Worm (Caenorhabditis elegans) whole organism, early embryonic: ENCODE data around the gene C11E4.6.

Source experiments
- B0310.2 ChIP-seq: sonication (generic microtip); optimal IDR thresholded peaks from 2 replicates; lab custom pipeline; 2016; ENCODE audit warnings: mild to moderate bottlenecking, missing genetic modification characterization, missing compliant biosample characterization
- F13C5.2 ChIP-seq: sonication (generic microtip); optimal IDR thresholded peaks from 2 replicates; lab custom pipeline; 2017; ENCODE audit warnings: mild to moderate bottlenecking, missing genetic modification characterization, inconsistent platforms, missing compliant biosample characterization
- ama-1 ChIP-seq: fragments of 150-350 bp; optimal IDR thresholded peaks from 2 replicates; lab custom pipeline; 2014
- ceh-13 ChIP-seq: fragments of 200-800 bp; sonication (Bioruptor generic); optimal IDR thresholded peaks from 2 replicates; lab custom pipeline; 2018; ENCODE audit warnings: mild to moderate bottlenecking, missing genetic modification characterization, missing compliant biosample characterization
- ets-7 ChIP-seq: sonication (generic microtip); optimal IDR thresholded peaks from 2 replicates; lab custom pipeline; 2016; ENCODE audit warnings: missing genotype, missing genetic modification characterization, missing compliant biosample characterization
- flt-1 ChIP-seq: fragments of 200-800 bp; sonication (Bioruptor generic); IDR thresholded peaks from 2 replicates; pipeline ENCODE4 v1.3.6; 2022; ENCODE audit warnings: missing genetic modification characterization, missing compliant biosample characterization
- hmbx-1 ChIP-seq: sonication (generic microtip); optimal IDR thresholded peaks from 2 replicates; lab custom pipeline; 2016; ENCODE audit warnings: mild to moderate bottlenecking, missing genetic modification characterization, missing compliant biosample characterization
- pes-1 ChIP-seq: fragments of 200-800 bp; sonication (Bioruptor generic); IDR thresholded peaks from 2 replicates; pipeline ENCODE4 v1.3.6; 2022; ENCODE audit warnings: missing genetic modification reagents, missing genetic modification characterization, missing compliant biosample characterization
- scrt-1 ChIP-seq: fragments of 200-800 bp; sonication (Bioruptor generic); IDR thresholded peaks from 2 replicates; pipeline ENCODE4 v1.3.6; 2022; ENCODE audit warnings: missing genetic modification characterization, missing compliant biosample characterization
- tbx-37 ChIP-seq: fragments of 200-800 bp; sonication (Bioruptor generic); conservative IDR thresholded peaks from 2 replicates; pipeline ENCODE4 v1.3.6; 2022; ENCODE audit warnings: missing genetic modification reagents, missing genetic modification characterization, missing compliant biosample characterization

DNA sequence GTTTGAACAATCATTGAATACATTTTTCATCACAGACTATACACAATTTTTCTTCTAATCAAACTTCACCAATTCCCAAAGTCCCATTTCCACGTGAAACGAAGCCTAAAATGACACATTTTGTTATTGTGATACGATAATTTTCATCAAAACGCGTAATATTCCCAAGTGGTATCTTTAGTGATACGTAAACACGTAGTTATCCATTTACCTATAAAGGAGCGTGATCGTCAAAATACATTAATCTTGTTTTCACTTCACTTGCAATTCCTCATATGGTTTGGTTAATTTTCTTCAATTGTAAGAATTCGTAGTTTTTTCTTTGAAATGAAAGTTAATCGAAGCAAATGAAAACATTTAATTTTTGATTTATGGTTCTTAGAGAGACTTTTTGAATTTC lies 19.2 kb downstream of the C11E4.6 start:
- TF ChIP-seq ceh-13 (GFP tag; lab: Kevin White, UChicago) (no peak), pes-1 (no peak), ama-1 (no peak), ets-7 (tag; lab: Kevin White, UChicago) (no peak), flt-1 (no peak), B0310.2 (tag; lab: Kevin White, UChicago) (no peak), hmbx-1 (tag; lab: Kevin White, UChicago) (no peak), tbx-37 (GFP tag; lab: Robert Waterston, UW) (no peak), F13C5.2 (tag; lab: Kevin White, UChicago) (no peak), scrt-1 (GFP tag; lab: Robert Waterston, UW) (no peak)
